Worm (Caenorhabditis elegans) whole organism, L3 larva: ENCODE measurements around the gene F26D2.10.

Experiments
- ama-1 ChIP-seq: fragments of 150-350 bp; optimal IDR thresholded peaks from 2 replicates; lab custom pipeline; 2018
- ceh-82 ChIP-seq: fragments of 150-350 bp; optimal IDR thresholded peaks from 2 replicates; lab custom pipeline; 2014; ENCODE audit warnings: missing biosample characterization, missing genetic modification characterization
- ceh-9 ChIP-seq: sonication (generic microtip); optimal IDR thresholded peaks from 2 replicates; lab custom pipeline; 2018; ENCODE audit warnings: missing biosample characterization, missing genetic modification characterization
- daf-12 ChIP-seq: fragments of 150-350 bp; optimal IDR thresholded peaks from 2 replicates; lab custom pipeline; 2014; ENCODE audit warnings: missing biosample characterization, missing genetic modification reagents, missing genetic modification characterization
- fkh-10 ChIP-seq: sonication (generic microtip); optimal IDR thresholded peaks from 2 replicates; lab custom pipeline; 2017; ENCODE audit warnings: missing biosample characterization, missing genetic modification reagents, missing genetic modification characterization
- lin-39 ChIP-seq: fragments of 150-350 bp; optimal IDR thresholded peaks from 2 replicates; lab custom pipeline; 2018; ENCODE audit warnings: missing biosample characterization, missing genetic modification reagents, missing genetic modification characterization
- nhr-23 ChIP-seq: fragments of 150-350 bp; optimal IDR thresholded peaks from 2 replicates; lab custom pipeline; 2014; ENCODE audit warnings: missing biosample characterization, missing genetic modification reagents, missing genetic modification characterization
- nhr-237 ChIP-seq: fragments of 150-350 bp; optimal IDR thresholded peaks from 2 replicates; lab custom pipeline; 2014; ENCODE audit warnings: missing biosample characterization, missing genetic modification characterization
- nhr-25 ChIP-seq: sonication (generic microtip); optimal IDR thresholded peaks from 2 replicates; lab custom pipeline; 2017; ENCODE audit warnings: missing biosample characterization, missing genetic modification characterization
- nhr-77 ChIP-seq: fragments of 150-350 bp; optimal IDR thresholded peaks from 2 replicates; lab custom pipeline; 2014; ENCODE audit warnings: missing biosample characterization, missing genetic modification characterization
- skn-1 ChIP-seq: fragments of 150-350 bp; optimal IDR thresholded peaks from 2 replicates; lab custom pipeline; 2014; ENCODE audit warnings: missing biosample characterization, missing genetic modification characterization
- unc-39 ChIP-seq: sonication (generic microtip); optimal IDR thresholded peaks from 4 replicates; lab custom pipeline; 2017; ENCODE audit warnings: missing biosample characterization, missing genetic modification characterization
- unc-62 ChIP-seq: fragments of 150-350 bp; sonication (generic microtip); optimal IDR thresholded peaks from 4 replicates; lab custom pipeline; 2014; ENCODE audit warnings: missing biosample characterization, missing genetic modification reagents, missing genetic modification characterization

- TF ChIP-seq ama-1 (lab: Kevin White, UChicago) (no peak), fkh-10 (GFP tag; lab: Kevin White, UChicago) (no peak), skn-1 (no peak), nhr-25 (no peak), unc-39 (no peak), lin-39 (tag; lab: Kevin White, UChicago) (no peak), ceh-9 (tag; lab: Kevin White, UChicago) (no peak), nhr-237 (tag; lab: Kevin White, UChicago) (no peak), daf-12 (tag; lab: Kevin White, UChicago) (no peak), nhr-77 (no peak), unc-62 (no peak), nhr-23 (no peak), ceh-82 (no peak)
Observed at ce11 chrV:16446191-16446590, 16.8 kb upstream of the F26D2.10 start.
